Worm (Caenorhabditis elegans) whole organism, L4 larva: ENCODE measurements around the gene F41E6.15.
A peak's percentile ranks its signal among the peaks of the same experiment; 100 is the strongest.

Experiments used
- F44E2.7 ChIP-seq: fragments of 200-800 bp; sonication (Bioruptor generic); IDR thresholded peaks from 2 replicates; pipeline ENCODE4 v2.1.2; 2022; ENCODE audit warnings: missing genetic modification characterization, missing compliant biosample characterization
- ZK546.5 ChIP-seq, 2 experiments: sonication (generic microtip); optimal IDR thresholded peaks; 2 replicates each; lab custom pipeline; 2017; ENCODE audit warnings: missing biosample characterization in 2 of 2, missing genetic modification characterization in 2 of 2
- aha-1 ChIP-seq: fragments of 150-350 bp; peaks from one replicate; lab custom pipeline; 2014; ENCODE audit warnings: missing biosample characterization, missing genetic modification characterization
- aly-2 ChIP-seq: sonication (generic microtip); optimal IDR thresholded peaks from 2 replicates; lab custom pipeline; 2018; ENCODE audit warnings: missing biosample characterization, missing genetic modification characterization
- ama-1 ChIP-seq: fragments of 150-350 bp; optimal IDR thresholded peaks from 2 replicates; lab custom pipeline; 2014; ENCODE audit warnings: inconsistent platforms, mixed read lengths
- arid-1 ChIP-seq: fragments of 200-800 bp; sonication (Bioruptor generic); conservative IDR thresholded peaks from 2 replicates; pipeline ENCODE4 v1.3.6; 2022; ENCODE audit warnings: missing genetic modification reagents, missing genetic modification characterization, missing compliant biosample characterization
- ceh-20 ChIP-seq: fragments of 200-800 bp; sonication (Bioruptor generic); IDR thresholded peaks from 2 replicates; pipeline ENCODE4 v1.3.6; 2022; ENCODE audit warnings: missing genetic modification reagents, missing genetic modification characterization, missing compliant biosample characterization
- ceh-44 ChIP-seq: fragments of 200-800 bp; sonication (Bioruptor generic); IDR thresholded peaks from 2 replicates; pipeline ENCODE4 v1.3.6; 2022; ENCODE audit warnings: missing genetic modification reagents, missing genetic modification characterization, missing compliant biosample characterization
- ces-1 ChIP-seq: fragments of 150-350 bp; sonication (generic microtip); optimal IDR thresholded peaks from 4 replicates; lab custom pipeline; 2014; ENCODE audit warnings: missing biosample characterization, missing genetic modification reagents, missing genetic modification characterization
- ctbp-1 ChIP-seq: fragments of 200-800 bp; sonication (Bioruptor generic); IDR thresholded peaks from 2 replicates; pipeline ENCODE4 v1.3.6; 2022; ENCODE audit warnings: missing genetic modification reagents, missing genetic modification characterization, missing compliant biosample characterization
- dmd-6 ChIP-seq: fragments of 200-800 bp; sonication (Bioruptor generic); IDR thresholded peaks from 2 replicates; pipeline ENCODE4 v1.3.6; 2022; ENCODE audit warnings: missing genetic modification reagents, missing genetic modification characterization, missing compliant biosample characterization
- dmd-8 ChIP-seq: fragments of 200-800 bp; sonication (Bioruptor generic); IDR thresholded peaks from 2 replicates; pipeline ENCODE4 v1.3.6; 2022; ENCODE audit warnings: missing genetic modification characterization, missing compliant biosample characterization
- duxl-1 ChIP-seq: sonication (generic microtip); optimal IDR thresholded peaks from 2 replicates; lab custom pipeline; 2016; ENCODE audit warnings: mild to moderate bottlenecking, missing genetic modification characterization, moderate library complexity, missing compliant biosample characterization; ENCODE audit not compliant: poor library complexity
- egl-43 ChIP-seq: fragments of 200-800 bp; sonication (Bioruptor generic); IDR thresholded peaks from 2 replicates; pipeline ENCODE4 v1.3.6; 2022; ENCODE audit warnings: missing genetic modification reagents, missing genetic modification characterization, missing compliant biosample characterization
- hif-1 ChIP-seq, 2 experiments: sonication (generic microtip); optimal IDR thresholded peaks; 2 replicates each; lab custom pipeline; 2016 to 2017; ENCODE audit warnings: missing compliant biosample characterization in 2 of 2, missing genetic modification characterization in 2 of 2, missing genetic modification reagents in 2 of 2, missing genotype in 2 of 2, mild to moderate bottlenecking in 1 of 2
- hlh-11 ChIP-seq: fragments of 200-800 bp; sonication (Bioruptor generic); optimal IDR thresholded peaks from 2 replicates; lab custom pipeline; 2018; ENCODE audit warnings: mild to moderate bottlenecking, missing genetic modification characterization, missing compliant biosample characterization
- hlh-30 ChIP-seq: sonication (generic microtip); optimal IDR thresholded peaks from 2 replicates; lab custom pipeline; 2017; ENCODE audit warnings: antibody characterized with exemption, mild to moderate bottlenecking, missing genetic modification characterization, missing compliant biosample characterization; ENCODE audit not compliant: insufficient read depth
- hmg-1.1 ChIP-seq: fragments of 200-800 bp; sonication (Bioruptor generic); IDR thresholded peaks from 2 replicates; pipeline ENCODE4 v1.3.6; 2022; ENCODE audit warnings: missing genetic modification reagents, missing genetic modification characterization, missing compliant biosample characterization
- lin-1 ChIP-seq: fragments of 200-800 bp; sonication (Bioruptor generic); IDR thresholded peaks from 2 replicates; pipeline ENCODE4 v1.3.6; 2022; ENCODE audit warnings: missing genetic modification reagents, missing genetic modification characterization, missing compliant biosample characterization
- lin-29 ChIP-seq: fragments of 200-800 bp; sonication (Bioruptor generic); IDR thresholded peaks from 2 replicates; pipeline ENCODE4 v1.3.6; 2022; ENCODE audit warnings: missing genetic modification reagents, missing genetic modification characterization, missing compliant biosample characterization
- lsy-2 ChIP-seq, 2 experiments: fragments of 150-350 bp in 1 of 2; sonication (generic microtip) in 1 of 2; optimal IDR thresholded peaks; 2 replicates each; lab custom pipeline; 2014 to 2017; ENCODE audit warnings: missing biosample characterization in 2 of 2, missing genetic modification characterization in 2 of 2
- madf-9 ChIP-seq: fragments of 200-800 bp; sonication (Bioruptor generic); conservative IDR thresholded peaks from 2 replicates; pipeline ENCODE4 v1.3.6; 2022; ENCODE audit warnings: missing genetic modification reagents, missing genetic modification characterization, missing compliant biosample characterization
- mes-2 ChIP-seq: sonication (generic microtip); optimal IDR thresholded peaks from 2 replicates; lab custom pipeline; 2016; ENCODE audit warnings: missing genotype, mild to moderate bottlenecking, missing genetic modification characterization, missing compliant biosample characterization; ENCODE audit not compliant: poor library complexity, severe bottlenecking
- nhr-102 ChIP-seq: sonication (generic microtip); optimal IDR thresholded peaks from 2 replicates; lab custom pipeline; 2016; ENCODE audit warnings: mild to moderate bottlenecking, missing genetic modification characterization, moderate library complexity, missing compliant biosample characterization
- nhr-11 ChIP-seq: fragments of 150-350 bp; optimal IDR thresholded peaks from 2 replicates; lab custom pipeline; 2014; ENCODE audit warnings: missing biosample characterization, missing genetic modification characterization
- nhr-237 ChIP-seq: sonication (generic microtip); optimal IDR thresholded peaks from 2 replicates; lab custom pipeline; 2017; ENCODE audit warnings: missing biosample characterization, missing genetic modification characterization
- nhr-25 ChIP-seq: sonication (generic microtip); optimal IDR thresholded peaks from 2 replicates; lab custom pipeline; 2017; ENCODE audit warnings: missing genetic modification characterization, mild to moderate bottlenecking, missing compliant biosample characterization, antibody characterized with exemption, moderate library complexity, borderline replicate concordance; ENCODE audit not compliant: insufficient read depth
- nhr-41 ChIP-seq: fragments of 200-800 bp; sonication (Bioruptor generic); IDR thresholded peaks from 2 replicates; pipeline ENCODE4 v1.3.6; 2022; ENCODE audit warnings: missing genetic modification reagents, missing genetic modification characterization, missing compliant biosample characterization
- nhr-48 ChIP-seq: sonication (generic microtip); optimal IDR thresholded peaks from 2 replicates; lab custom pipeline; 2016; ENCODE audit warnings: mild to moderate bottlenecking, missing genetic modification characterization, missing compliant biosample characterization
- nhr-77 ChIP-seq: fragments of 150-350 bp; optimal IDR thresholded peaks from 2 replicates; lab custom pipeline; 2014; ENCODE audit warnings: missing biosample characterization, missing genetic modification characterization
- rbr-2 ChIP-seq: sonication (generic microtip); optimal IDR thresholded peaks from 2 replicates; lab custom pipeline; 2016; ENCODE audit warnings: missing genotype, missing genetic modification characterization, missing compliant biosample characterization
- sdz-12 ChIP-seq: fragments of 200-800 bp; sonication (Bioruptor generic); optimal IDR thresholded peaks from 2 replicates; lab custom pipeline; 2018; ENCODE audit warnings: mild to moderate bottlenecking, missing genetic modification characterization, missing compliant biosample characterization
- snpc-4 ChIP-seq: fragments of 150-350 bp; optimal IDR thresholded peaks from 2 replicates; lab custom pipeline; 2014; ENCODE audit warnings: missing biosample characterization, missing genetic modification characterization
- tag-97 ChIP-seq: fragments of 200-800 bp; sonication (Bioruptor generic); IDR thresholded peaks from 2 replicates; pipeline ENCODE4 v1.3.6; 2022; ENCODE audit warnings: missing genetic modification characterization, missing compliant biosample characterization
- unc-39 ChIP-seq: sonication (generic microtip); optimal IDR thresholded peaks from 2 replicates; lab custom pipeline; 2017; ENCODE audit warnings: missing biosample characterization, missing genetic modification characterization
- unc-62 ChIP-seq, 3 experiments: fragments of 150-350 bp in 1 of 3; sonication (generic microtip); optimal IDR thresholded peaks in 2 of 3; peaks in 1 of 3; 1 replicate in 1 of 3; 2 replicates in 2 of 3; lab custom pipeline; 2014 to 2017; ENCODE audit warnings: missing biosample characterization in 3 of 3, missing genetic modification characterization in 3 of 3, missing genetic modification reagents in 3 of 3, missing genotype in 1 of 3
- zag-1 ChIP-seq: fragments of 150-350 bp; optimal IDR thresholded peaks from 2 replicates; lab custom pipeline; 2014; ENCODE audit warnings: missing biosample characterization, missing genetic modification characterization
- zfp-2 ChIP-seq: sonication (generic microtip); optimal IDR thresholded peaks from 2 replicates; lab custom pipeline; 2016; ENCODE audit warnings: mild to moderate bottlenecking, missing genetic modification characterization, missing compliant biosample characterization
- zip-11 ChIP-seq: fragments of 200-800 bp; sonication (Bioruptor generic); IDR thresholded peaks from 2 replicates; pipeline ENCODE4 v1.3.6; 2022; ENCODE audit warnings: missing genetic modification characterization, missing compliant biosample characterization

F41E6.15 gene

DNA sequence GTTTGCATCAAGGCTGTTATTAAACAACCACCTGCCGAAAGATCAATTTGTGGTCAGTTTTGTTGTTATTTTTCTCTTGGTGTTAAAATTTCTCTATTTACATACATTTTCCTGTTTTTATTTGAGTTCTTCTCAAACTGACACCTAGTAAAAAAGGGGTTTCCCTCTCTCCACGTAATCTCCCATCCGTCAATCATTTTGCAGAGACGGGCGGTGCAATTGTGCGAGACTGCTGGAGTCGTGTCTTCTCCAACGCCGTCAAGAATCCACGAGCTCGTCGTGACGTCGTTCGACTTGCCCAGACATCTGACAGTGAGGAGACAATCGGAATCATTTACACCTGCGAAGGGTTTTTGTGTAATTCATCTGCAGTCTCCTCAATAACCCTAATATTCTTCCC, 23.9 kb upstream of the F41E6.15 start:
- TF ChIP-seq zfp-2 (tag; lab: Kevin White, UChicago) (no peak), ceh-20 (GFP tag; lab: Robert Waterston, UW) (peak; percentile 61; the same call in 1 of the 2 replicates), rbr-2 (tag; lab: Kevin White, UChicago) (no peak), ces-1 (no peak), unc-62 (GFP tag; optimal IDR thresholded peaks at IDR 0.05 in 1 of 2; lab: Kevin White, UChicago) (peak in 1 of 2 experiments; percentile 50), unc-62 (tag; optimal IDR thresholded peaks at IDR 0.05; lab: Kevin White, UChicago) (no peak), nhr-41 (no peak), nhr-102 (no peak), hlh-30 (tag; lab: Kevin White, UChicago) (no peak), nhr-11 (no peak)

ce11 chrV:8623754-8624153, 21.2 kb upstream of the F41E6.15 start, which contains the start of gene F41E6.17:
TSS of gene F41E6.17 (plus strand) at chrV:8624101.
- TF ChIP-seq aha-1 (tag; lab: Kevin White, UChicago) (no peak), lin-1 (no peak), hlh-30 (tag; lab: Kevin White, UChicago) (peak; percentile 15)

ce11 chrV:8622314-8622713, 19.8 kb upstream of the F41E6.15 start, which contains the start of gene F41E6.1:
TSS of gene F41E6.1 (plus strand) at chrV:8622614.
- no peak for TF ChIP-seq zip-11 (GFP tag; lab: Robert Waterston, UW)
- TF ChIP-seq, all 104 proteins: peak for 0

- TF ChIP-seq hif-1 (tag; optimal IDR thresholded peaks at IDR 0.05; lab: Kevin White, UChicago): no peak
- no peak for TF ChIP-seq duxl-1 (tag; lab: Kevin White, UChicago)
- TF ChIP-seq madf-9 (GFP tag; lab: Robert Waterston, UW): no peak
- no peak for TF ChIP-seq tag-97 (GFP tag; lab: Robert Waterston, UW)
- TF ChIP-seq, all 104 proteins: peak for 0
Observed at ce11 chrV:8621213-8621612, 18.7 kb upstream of the F41E6.15 start, which contains the start of gene idpc-2. TSS of gene idpc-2 (minus strand) at chrV:8621313.

ce11 chrV:8618738-8619137, 16.2 kb upstream of the F41E6.15 start, which contains the start of gene grd-5:
TSS of gene grd-5 (plus strand) at chrV:8619032.
- TF ChIP-seq nhr-11 (no peak), aha-1 (tag; lab: Kevin White, UChicago) (peak; percentile 79)

DNA sequence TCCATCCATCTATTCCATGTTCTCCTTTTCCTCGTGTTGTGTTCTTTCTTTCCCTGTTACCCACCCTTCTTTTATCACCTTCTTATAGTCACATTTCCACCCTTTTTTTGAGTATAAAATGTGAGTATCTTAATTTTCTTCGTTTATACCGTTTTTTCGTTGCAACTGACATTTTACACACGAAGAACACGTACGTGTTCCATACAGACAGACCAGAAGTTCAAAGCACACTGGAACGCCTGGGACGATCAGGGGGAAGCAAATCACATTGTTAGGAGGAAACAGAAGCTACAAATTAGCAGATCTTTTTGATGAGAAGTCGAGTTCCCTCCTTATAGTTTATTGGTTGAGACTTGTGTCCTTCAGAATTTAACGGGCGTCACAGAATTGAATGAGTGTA, 13.2 kb upstream of the F41E6.15 start:
- TF ChIP-seq mes-2 (tag; lab: Kevin White, UChicago) (peak; percentile 21), nhr-237 (no peak), lsy-2 (tag; optimal IDR thresholded peaks at IDR 0.05; lab: Kevin White, UChicago) (no peak), aly-2 (no peak), snpc-4 (tag; lab: Kevin White, UChicago) (no peak), hlh-11 (tag; lab: Kevin White, UChicago) (no peak), ama-1 (lab: Kevin White, UChicago) (peak; percentile 68), nhr-48 (peak; percentile 19), sdz-12 (no peak), F44E2.7 (GFP tag; lab: Robert Waterston, UW) (no peak), nhr-25 (no peak), tag-97 (GFP tag; lab: Robert Waterston, UW) (no peak), egl-43 (GFP tag; lab: Robert Waterston, UW) (no peak), lin-1 (no peak), zag-1 (tag; lab: Kevin White, UChicago) (no peak), zfp-2 (tag; lab: Kevin White, UChicago) (no peak), hlh-30 (tag; lab: Kevin White, UChicago) (no peak), dmd-6 (GFP tag; lab: Robert Waterston, UW) (no peak), nhr-77 (tag; lab: Kevin White, UChicago) (no peak), ctbp-1 (GFP tag; lab: Robert Waterston, UW) (0 out of 2 replicates have a peak, but pooled peaks have one; percentile 7), arid-1 (GFP tag; lab: Robert Waterston, UW) (no peak; the same call in 1 of the 2 replicates), ceh-44 (0 out of 2 replicates have a peak, but pooled peaks have one; percentile 10), dmd-8 (GFP tag; lab: Robert Waterston, UW) (no peak), lin-29 (GFP tag; lab: Robert Waterston, UW) (no peak), hmg-1.1 (GFP tag; lab: Robert Waterston, UW) (0 out of 2 replicates have a peak, but pooled peaks have one; percentile 20), madf-9 (GFP tag; lab: Robert Waterston, UW) (no peak), ZK546.5 (tag; optimal IDR thresholded peaks at IDR 0.05; lab: Kevin White, UChicago) (no peak), unc-39 (tag; lab: Kevin White, UChicago) (no peak)
